Worm (Caenorhabditis elegans) whole organism, L2 larva: ENCODE measurements around the gene K07E8.6.

Source experiments
- C34F6.9 ChIP-seq: fragments of 150-350 bp; optimal IDR thresholded peaks from 2 replicates; lab custom pipeline; 2014; ENCODE audit warnings: missing biosample characterization, missing genetic modification characterization
- F13H6.1 ChIP-seq: sonication (generic microtip); optimal IDR thresholded peaks from 2 replicates; lab custom pipeline; 2016; ENCODE audit warnings: missing genetic modification characterization, missing compliant biosample characterization
- R02D3.7 ChIP-seq: fragments of 150-350 bp; optimal IDR thresholded peaks from 2 replicates; lab custom pipeline; 2014; ENCODE audit warnings: missing biosample characterization, missing genetic modification characterization
- ZK546.5 ChIP-seq: sonication (generic microtip); optimal IDR thresholded peaks from 2 replicates; lab custom pipeline; 2017; ENCODE audit warnings: missing biosample characterization, missing genetic modification characterization
- alr-1 ChIP-seq: fragments of 150-350 bp; optimal IDR thresholded peaks from 2 replicates; lab custom pipeline; 2014; ENCODE audit warnings: missing biosample characterization, missing genetic modification characterization
- ama-1 ChIP-seq: fragments of 150-350 bp; optimal IDR thresholded peaks from 2 replicates; lab custom pipeline; 2018; ENCODE audit warnings: inconsistent platforms
- blmp-1 ChIP-seq: sonication (generic microtip); optimal IDR thresholded peaks from 2 replicates; lab custom pipeline; 2017; ENCODE audit warnings: missing genetic modification characterization, mild to moderate bottlenecking, missing compliant biosample characterization, antibody characterized with exemption, moderate library complexity; ENCODE audit not compliant: insufficient read depth
- ceh-16 ChIP-seq: fragments of 150-350 bp; optimal IDR thresholded peaks from 2 replicates; lab custom pipeline; 2014; ENCODE audit warnings: missing biosample characterization, missing genetic modification characterization
- crh-2 ChIP-seq: sonication (generic microtip); optimal IDR thresholded peaks from 2 replicates; lab custom pipeline; 2017; ENCODE audit warnings: missing biosample characterization, missing genetic modification characterization
- dmd-4 ChIP-seq: sonication (generic microtip); optimal IDR thresholded peaks from 2 replicates; lab custom pipeline; 2017; ENCODE audit warnings: missing biosample characterization, missing genetic modification characterization
- egl-27 ChIP-seq: sonication (generic microtip); optimal IDR thresholded peaks from 3 replicates; lab custom pipeline; 2017; ENCODE audit warnings: missing biosample characterization, missing genetic modification reagents, missing genetic modification characterization
- fos-1 ChIP-seq: fragments of 150-350 bp; optimal IDR thresholded peaks from 2 replicates; lab custom pipeline; 2014; ENCODE audit warnings: missing biosample characterization, missing genetic modification characterization
- gmeb-1 ChIP-seq: fragments of 150-350 bp; optimal IDR thresholded peaks from 2 replicates; lab custom pipeline; 2014; ENCODE audit warnings: missing biosample characterization, missing genetic modification characterization
- lin-11 ChIP-seq: fragments of 150-350 bp; sonication (generic microtip); optimal IDR thresholded peaks from 2 replicates; lab custom pipeline; 2014; ENCODE audit warnings: missing biosample characterization, missing genetic modification characterization, inconsistent platforms, mixed read lengths
- lin-13 ChIP-seq: fragments of 150-350 bp; optimal IDR thresholded peaks from 2 replicates; lab custom pipeline; 2014; ENCODE audit warnings: missing biosample characterization, missing genetic modification reagents, missing genetic modification characterization
- lsy-2 ChIP-seq, 2 experiments: fragments of 150-350 bp in 1 of 2; sonication (generic microtip) in 1 of 2; optimal IDR thresholded peaks; 2 replicates each; lab custom pipeline; 2014 to 2017; ENCODE audit warnings: missing biosample characterization in 2 of 2, missing genetic modification characterization in 2 of 2
- mab-5 ChIP-seq: fragments of 150-350 bp; optimal IDR thresholded peaks from 2 replicates; lab custom pipeline; 2014; ENCODE audit warnings: missing biosample characterization, missing genetic modification characterization
- mbf-1 ChIP-seq: sonication (generic microtip); optimal IDR thresholded peaks from 2 replicates; lab custom pipeline; 2017; ENCODE audit warnings: missing biosample characterization, missing genetic modification characterization
- mdl-1 ChIP-seq, 2 experiments: fragments of 150-350 bp in 1 of 2; sonication (generic microtip) in 1 of 2; optimal IDR thresholded peaks; 2 replicates each; lab custom pipeline; 2017; ENCODE audit warnings: missing biosample characterization in 2 of 2, missing genetic modification characterization in 2 of 2
- nhr-10 ChIP-seq: sonication (generic microtip); optimal IDR thresholded peaks from 2 replicates; lab custom pipeline; 2017; ENCODE audit warnings: missing biosample characterization, missing genetic modification characterization
- nhr-11 ChIP-seq: fragments of 150-350 bp; optimal IDR thresholded peaks from 2 replicates; lab custom pipeline; 2014; ENCODE audit warnings: missing biosample characterization, missing genetic modification characterization
- nhr-129 ChIP-seq: fragments of 150-350 bp; optimal IDR thresholded peaks from 2 replicates; lab custom pipeline; 2014; ENCODE audit warnings: missing biosample characterization, missing genetic modification characterization
- nhr-21 ChIP-seq: fragments of 150-350 bp; optimal IDR thresholded peaks from 2 replicates; lab custom pipeline; 2014; ENCODE audit warnings: missing biosample characterization, missing genetic modification characterization
- nhr-237 ChIP-seq: fragments of 150-350 bp; optimal IDR thresholded peaks from 2 replicates; lab custom pipeline; 2014; ENCODE audit warnings: missing biosample characterization, missing genetic modification characterization
- nhr-25 ChIP-seq: fragments of 150-350 bp; sonication (generic microtip); optimal IDR thresholded peaks from 3 replicates; lab custom pipeline; 2014; ENCODE audit warnings: missing biosample characterization, missing genetic modification characterization
- nhr-6 ChIP-seq: fragments of 150-350 bp; optimal IDR thresholded peaks from 2 replicates; lab custom pipeline; 2014; ENCODE audit warnings: missing biosample characterization, missing genetic modification characterization
- nhr-77 ChIP-seq: fragments of 150-350 bp; optimal IDR thresholded peaks from 2 replicates; lab custom pipeline; 2014; ENCODE audit warnings: missing biosample characterization, missing genetic modification characterization
- skn-1 ChIP-seq: sonication (generic microtip); optimal IDR thresholded peaks from 2 replicates; lab custom pipeline; 2017; ENCODE audit warnings: missing biosample characterization, missing genetic modification characterization
- sma-9 ChIP-seq, 2 experiments: fragments of 150-350 bp in 1 of 2; sonication (generic microtip) in 1 of 2; optimal IDR thresholded peaks; 2 replicates each; lab custom pipeline; 2014 to 2016; ENCODE audit warnings: missing genetic modification characterization in 2 of 2, mild to moderate bottlenecking in 1 of 2, missing biosample characterization in 1 of 2, missing compliant biosample characterization in 1 of 2, missing genetic modification reagents in 1 of 2, moderate library complexity in 1 of 2
- snpc-4 ChIP-seq: fragments of 150-350 bp; optimal IDR thresholded peaks from 2 replicates; lab custom pipeline; 2014; ENCODE audit warnings: missing biosample characterization, missing genetic modification characterization
- unc-39 ChIP-seq: fragments of 150-350 bp; optimal IDR thresholded peaks from 2 replicates; lab custom pipeline; 2014; ENCODE audit warnings: missing biosample characterization, missing genetic modification characterization
- unc-62 ChIP-seq: fragments of 150-350 bp; optimal IDR thresholded peaks from 2 replicates; lab custom pipeline; 2014; ENCODE audit warnings: missing biosample characterization, missing genetic modification reagents, missing genetic modification characterization
- zag-1 ChIP-seq: fragments of 150-350 bp; optimal IDR thresholded peaks from 2 replicates; lab custom pipeline; 2014; ENCODE audit warnings: missing biosample characterization, missing genetic modification characterization
- ztf-1 ChIP-seq: fragments of 200-800 bp; sonication (Bioruptor generic); conservative IDR thresholded peaks from 2 replicates; pipeline ENCODE4 v1.3.6; 2022; ENCODE audit warnings: missing genetic modification characterization, missing compliant biosample characterization
- ztf-11 ChIP-seq: sonication (generic microtip); optimal IDR thresholded peaks from 2 replicates; lab custom pipeline; 2017; ENCODE audit warnings: missing biosample characterization, missing genetic modification characterization
- ztf-4 ChIP-seq: fragments of 150-350 bp; optimal IDR thresholded peaks from 2 replicates; lab custom pipeline; 2014; ENCODE audit warnings: missing biosample characterization, missing genetic modification characterization

The K07E8.6 gene

DNA sequence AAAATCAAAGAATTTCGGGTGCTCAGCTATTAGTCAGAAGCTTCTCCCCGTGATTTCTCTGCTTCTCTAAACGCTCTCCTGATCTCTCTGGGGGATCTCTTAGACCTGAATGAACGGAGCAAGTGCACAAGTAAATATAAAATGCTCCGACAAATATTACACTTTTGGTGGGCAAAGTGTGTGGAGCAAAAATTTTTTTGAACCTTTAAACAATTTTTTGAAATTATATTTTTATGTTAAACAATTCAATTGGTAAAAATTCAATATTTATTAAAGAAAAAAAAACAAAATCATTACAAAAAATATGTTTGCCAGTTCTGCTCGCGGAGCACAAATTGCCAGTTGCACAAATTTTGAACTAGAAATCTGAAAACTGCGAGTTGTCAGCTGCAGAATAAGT, at the start of gene K07E8.6:
TSS of gene K07E8.6 (minus strand) at position 101 of the 400 bp plus-strand sequence.
- TF ChIP-seq skn-1 (tag; lab: Kevin White, UChicago) (no peak), C34F6.9 (tag; lab: Kevin White, UChicago) (peak; percentile 12)

- TF ChIP-seq mdl-1 (tag; optimal IDR thresholded peaks at IDR 0.05; lab: Kevin White, UChicago) = no peak
- TF ChIP-seq nhr-6 (tag; lab: Kevin White, UChicago) = no peak
- no peak for TF ChIP-seq sma-9 (GFP tag; optimal IDR thresholded peaks at IDR 0.05; lab: Kevin White, UChicago)
- no peak for TF ChIP-seq sma-9 (tag; optimal IDR thresholded peaks at IDR 0.05; lab: Kevin White, UChicago)
- no peak for TF ChIP-seq blmp-1 (tag; lab: Kevin White, UChicago)
- TF ChIP-seq R02D3.7 = no peak
- no peak for TF ChIP-seq ztf-4 (tag; lab: Kevin White, UChicago)
- TF ChIP-seq nhr-129 (tag; lab: Kevin White, UChicago) = no peak
- TF ChIP-seq ZK546.5 (tag; lab: Kevin White, UChicago) = no peak
These were observed 45.4 kb upstream of the K07E8.6 start, which contains the start of gene T02H6.5 for ce11 chrII:684811-685210. TSS of gene T02H6.5 (plus strand) at chrII:685111.

DNA sequence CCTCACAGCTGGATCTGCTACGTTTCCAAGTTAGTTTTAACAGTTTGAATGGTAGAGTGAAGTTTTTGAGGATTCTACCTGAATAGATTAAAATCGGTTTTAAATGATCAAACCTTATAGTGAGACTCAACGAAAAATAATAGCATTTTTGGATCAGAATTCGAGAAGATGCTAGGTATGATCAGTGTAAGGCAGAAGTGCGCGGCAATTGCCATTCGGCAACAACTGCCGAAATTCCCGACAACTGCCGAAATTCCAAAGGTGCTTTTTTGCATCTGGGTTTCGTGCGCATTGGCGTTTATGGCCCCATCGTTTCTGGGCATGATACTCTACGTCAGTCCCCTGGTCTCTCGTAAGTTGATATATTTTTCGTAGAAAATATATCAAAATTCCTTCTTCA, 44.1 kb upstream of the K07E8.6 start, which contains the start of gene T02H6.6:
TSS of gene T02H6.6 (plus strand) at position 301 of the 400 bp plus-strand sequence.
- TF ChIP-seq lin-13 (GFP tag; lab: Kevin White, UChicago) (no peak), snpc-4 (no peak), crh-2 (no peak), mab-5 (tag; lab: Kevin White, UChicago) (no peak), nhr-10 (tag; lab: Kevin White, UChicago) (no peak), alr-1 (no peak), ZK546.5 (tag; lab: Kevin White, UChicago) (no peak), lin-11 (no peak), blmp-1 (tag; lab: Kevin White, UChicago) (no peak), ama-1 (lab: Kevin White, UChicago) (no peak), zag-1 (no peak), gmeb-1 (tag; lab: Kevin White, UChicago) (no peak), mbf-1 (tag; lab: Kevin White, UChicago) (no peak)

DNA sequence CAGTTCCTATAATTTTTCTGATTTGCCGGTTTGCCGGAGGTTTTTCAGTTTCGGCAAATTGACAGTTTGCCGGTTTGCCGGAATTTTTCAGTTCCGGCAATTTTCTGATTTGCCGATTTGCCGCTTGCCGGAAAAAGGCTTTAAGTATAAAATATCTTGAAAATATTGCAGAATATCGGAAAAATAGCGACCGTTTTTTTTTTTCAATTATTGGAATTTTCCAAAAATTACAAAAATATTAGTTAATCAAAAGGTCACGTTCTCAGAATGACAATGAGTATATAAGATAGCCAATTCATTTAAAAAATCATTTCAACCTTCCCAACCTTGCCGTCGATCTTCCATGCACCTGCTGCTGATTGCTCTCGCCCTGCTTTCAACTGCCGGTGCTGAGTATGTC, 43.0 kb upstream of the K07E8.6 start, which contains the start of gene T02H6.7:
TSS of gene T02H6.7 (plus strand) at position 301 of the 400 bp plus-strand sequence.
- TF ChIP-seq mbf-1 (tag; lab: Kevin White, UChicago) (no peak), lin-11 (no peak), nhr-25 (no peak), blmp-1 (tag; lab: Kevin White, UChicago) (no peak), ztf-11 (tag; lab: Kevin White, UChicago) (no peak), dmd-4 (no peak), ztf-4 (tag; lab: Kevin White, UChicago) (no peak), nhr-77 (tag; lab: Kevin White, UChicago) (no peak), nhr-237 (tag; lab: Kevin White, UChicago) (no peak), nhr-21 (no peak), ZK546.5 (tag; lab: Kevin White, UChicago) (no peak), F13H6.1 (tag; lab: Kevin White, UChicago) (no peak), skn-1 (tag; lab: Kevin White, UChicago) (no peak)

- no peak for TF ChIP-seq egl-27 (tag; lab: Kevin White, UChicago)
- TF ChIP-seq R02D3.7 = no peak
- TF ChIP-seq ceh-16 (tag; lab: Kevin White, UChicago) = no peak
- TF ChIP-seq nhr-237 (tag; lab: Kevin White, UChicago) = no peak
- TF ChIP-seq ztf-1 = no peak
- TF ChIP-seq nhr-77 (tag; lab: Kevin White, UChicago) = no peak
- TF ChIP-seq unc-39 = no peak
- no peak for TF ChIP-seq ztf-11 (tag; lab: Kevin White, UChicago)
- no peak for TF ChIP-seq nhr-11 (tag; lab: Kevin White, UChicago)
- no peak for TF ChIP-seq fos-1 (tag; lab: Kevin White, UChicago)
- TF ChIP-seq zag-1 = no peak
- TF ChIP-seq crh-2 = no peak
- no peak for TF ChIP-seq nhr-10 (tag; lab: Kevin White, UChicago)
- no peak for TF ChIP-seq ama-1 (lab: Kevin White, UChicago)
- TF ChIP-seq lsy-2 (tag; optimal IDR thresholded peaks at IDR 0.05; lab: Kevin White, UChicago) = no peak
- TF ChIP-seq sma-9 (GFP tag; optimal IDR thresholded peaks at IDR 0.05; lab: Kevin White, UChicago) = no peak
- no peak for TF ChIP-seq sma-9 (tag; optimal IDR thresholded peaks at IDR 0.05; lab: Kevin White, UChicago)
- no peak for TF ChIP-seq unc-62 (GFP tag; lab: Kevin White, UChicago)
- TF ChIP-seq ztf-4 (tag; lab: Kevin White, UChicago) = no peak
- TF ChIP-seq C34F6.9 (tag; lab: Kevin White, UChicago) = no peak
- no peak for TF ChIP-seq gmeb-1 (tag; lab: Kevin White, UChicago)
These were observed 41.2 kb upstream of the K07E8.6 start, which contains the start of the genes T02H6.10 and T02H6.8 for ce11 chrII:680612-681011. TSS of gene T02H6.10 (minus strand) at chrII:680712. TSS of gene T02H6.8 (plus strand) at chrII:680832.
